Fruit fly (Drosophila melanogaster): ENCODE data around the gene ss.

The ss gene

dm6 chr3R:16394531-16394930, 9.0 kb downstream of the ss start:
- TF ChIP-seq dl (GFP tag; optimal IDR thresholded peaks at IDR 0.05; ENCODE audit: insufficient read depth in 1 of 2, partially characterized antibody in 2 of 2) = no peak
- no peak for TF ChIP-seq Abd-B (GFP tag; optimal IDR thresholded peaks at IDR 0.05)
- no peak for TF ChIP-seq sage (GFP tag; optimal IDR thresholded peaks at IDR 0.05)
- no peak for TF ChIP-seq CG9705 (GFP tag; optimal IDR thresholded peaks at IDR 0.05)
- no peak for TF ChIP-seq foxo (GFP tag; optimal IDR thresholded peaks at IDR 0.05)
- TF ChIP-seq N (GFP tag; optimal IDR thresholded peaks at IDR 0.05) = no peak

- TF ChIP-seq rgr (GFP tag; optimal IDR thresholded peaks at IDR 0.05) (no peak), Dfd (GFP tag; optimal IDR thresholded peaks at IDR 0.05) (no peak), CrebA (GFP tag; optimal IDR thresholded peaks at IDR 0.05; ENCODE audit: borderline replicate concordance) (no peak), brk (GFP tag; optimal IDR thresholded peaks at IDR 0.05) (no peak), foxo (GFP tag; optimal IDR thresholded peaks at IDR 0.05) (no peak), Rel (GFP tag; optimal IDR thresholded peaks at IDR 0.05) (no peak), Rel (tag; optimal IDR thresholded peaks at IDR 0.05) (no peak), N (GFP tag; optimal IDR thresholded peaks at IDR 0.05) (no peak), h (GFP tag; optimal IDR thresholded peaks at IDR 0.05) (no peak)
Measured at dm6 chr3R:16389117-16389516, 14.4 kb downstream of the ss start.

DNA sequence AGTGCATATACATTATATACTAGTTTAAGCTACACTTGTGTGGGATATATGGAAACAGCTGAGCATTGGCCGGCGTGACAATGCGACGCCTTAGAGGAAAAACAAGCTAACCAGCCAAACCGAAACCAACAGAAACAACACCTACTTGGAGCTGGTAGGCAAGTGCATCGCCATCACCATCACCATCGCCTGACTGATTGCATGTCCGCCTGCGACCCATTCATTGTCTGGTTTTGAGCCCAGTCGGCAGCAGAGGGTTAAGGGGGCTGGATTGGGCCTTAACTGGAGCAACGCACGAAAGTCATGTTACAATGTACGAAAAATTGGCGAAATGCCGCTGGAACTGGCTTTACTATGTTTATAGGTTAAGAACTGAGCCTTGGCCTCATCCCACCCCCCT, 16.5 kb downstream of the ss start:
- TF ChIP-seq sage (GFP tag; optimal IDR thresholded peaks at IDR 0.05) = no peak
- TF ChIP-seq Sp1 (GFP tag; optimal IDR thresholded peaks at IDR 0.05) = no peak
- TF ChIP-seq foxo (GFP tag; optimal IDR thresholded peaks at IDR 0.05) = no peak
- no peak for TF ChIP-seq brk (GFP tag; optimal IDR thresholded peaks at IDR 0.05)
- no peak for TF ChIP-seq br (GFP tag; optimal IDR thresholded peaks at IDR 0.05)
- no peak for TF ChIP-seq lola (GFP tag; optimal IDR thresholded peaks at IDR 0.05)
- no peak for TF ChIP-seq Vsx2 (GFP tag; optimal IDR thresholded peaks at IDR 0.05; ENCODE audit: partially characterized antibody)
- TF ChIP-seq dmrt93B (GFP tag; optimal IDR thresholded peaks at IDR 0.05) = no peak
- no peak for TF ChIP-seq Abd-B (GFP tag; optimal IDR thresholded peaks at IDR 0.05)
- TF ChIP-seq Mio (GFP tag; optimal IDR thresholded peaks at IDR 0.05) = no peak
- no peak for TF ChIP-seq dl (GFP tag; optimal IDR thresholded peaks at IDR 0.05; ENCODE audit: insufficient read depth in 1 of 2, partially characterized antibody in 2 of 2)
- TF ChIP-seq Myc (optimal IDR thresholded peaks at IDR 0.05) = no peak
- no peak for TF ChIP-seq fru (GFP tag; optimal IDR thresholded peaks at IDR 0.05)
- no peak for TF ChIP-seq Dif (GFP tag; optimal IDR thresholded peaks at IDR 0.05; ENCODE audit: partially characterized antibody)

- no peak for TF ChIP-seq Hr83 (GFP tag; optimal IDR thresholded peaks at IDR 0.05; ENCODE audit: poor library complexity, severe bottlenecking)
- no peak for TF ChIP-seq jim (GFP tag; optimal IDR thresholded peaks at IDR 0.05)
- no peak for TF ChIP-seq fru (GFP tag; optimal IDR thresholded peaks at IDR 0.05)
- no peak for TF ChIP-seq br (GFP tag; optimal IDR thresholded peaks at IDR 0.05)
- TF ChIP-seq CG9705 (GFP tag; optimal IDR thresholded peaks at IDR 0.05) = no peak
- TF ChIP-seq Hnf4 (GFP tag; optimal IDR thresholded peaks at IDR 0.05) = no peak
- no peak for TF ChIP-seq Jra (GFP tag; optimal IDR thresholded peaks at IDR 0.05)
- no peak for TF ChIP-seq lola (GFP tag; optimal IDR thresholded peaks at IDR 0.05)
- TF ChIP-seq Hr78 (GFP tag; optimal IDR thresholded peaks at IDR 0.05) = no peak
- no peak for TF ChIP-seq brk (GFP tag; optimal IDR thresholded peaks at IDR 0.05)
- no peak for TF ChIP-seq tai (GFP tag; optimal IDR thresholded peaks at IDR 0.05)
- no peak for TF ChIP-seq sage (GFP tag; optimal IDR thresholded peaks at IDR 0.05)
- TF ChIP-seq CG32264 (GFP tag; optimal IDR thresholded peaks at IDR 0.05) = no peak
- no peak for TF ChIP-seq Abd-B (GFP tag; optimal IDR thresholded peaks at IDR 0.05)
- no peak for TF ChIP-seq dl (GFP tag; optimal IDR thresholded peaks at IDR 0.05; ENCODE audit: insufficient read depth in 1 of 2, partially characterized antibody in 2 of 2)
- no peak for TF ChIP-seq Vsx2 (GFP tag; optimal IDR thresholded peaks at IDR 0.05; ENCODE audit: partially characterized antibody)
- no peak for TF ChIP-seq dmrt93B (GFP tag; optimal IDR thresholded peaks at IDR 0.05)
- no peak for TF ChIP-seq Rel (GFP tag; optimal IDR thresholded peaks at IDR 0.05)
- no peak for TF ChIP-seq Rel (tag; optimal IDR thresholded peaks at IDR 0.05)
Measured at dm6 chr3R:16385586-16385985, 17.9 kb downstream of the ss start.

- TF ChIP-seq jim (GFP tag; optimal IDR thresholded peaks at IDR 0.05) (no peak), woc (GFP tag; optimal IDR thresholded peaks at IDR 0.05) (no peak), Hnf4 (GFP tag; optimal IDR thresholded peaks at IDR 0.05) (no peak), Vsx2 (GFP tag; optimal IDR thresholded peaks at IDR 0.05; ENCODE audit: partially characterized antibody) (peak; percentile 39), Dif (GFP tag; optimal IDR thresholded peaks at IDR 0.05; ENCODE audit: partially characterized antibody) (peak; percentile 48), usp (GFP tag; optimal IDR thresholded peaks at IDR 0.05) (no peak), ey (GFP tag; optimal IDR thresholded peaks at IDR 0.05) (no peak), Myc (optimal IDR thresholded peaks at IDR 0.05) (peak; percentile 85), N (GFP tag; optimal IDR thresholded peaks at IDR 0.05) (peak; percentile 81), tai (GFP tag; optimal IDR thresholded peaks at IDR 0.05) (no peak), HLH106 (tag; optimal IDR thresholded peaks at IDR 0.05) (no peak), psq (GFP tag; optimal IDR thresholded peaks at IDR 0.05) (no peak), Hr78 (GFP tag; optimal IDR thresholded peaks at IDR 0.05) (no peak), CG32264 (GFP tag; optimal IDR thresholded peaks at IDR 0.05) (no peak)
Measured at dm6 chr3R:16374101-16374500, 29.4 kb downstream of the ss start.
